Worm (Caenorhabditis elegans) whole organism, mixed stage, embryonic: ENCODE results near the gene cpt-4.

Source experiments
- elt-1 ChIP-seq: sonication (generic microtip); optimal IDR thresholded peaks from 2 replicates; lab custom pipeline; 2017; ENCODE audit warnings: missing genetic modification characterization, mild to moderate bottlenecking, missing compliant biosample characterization, antibody characterized with exemption, moderate library complexity, borderline replicate concordance; ENCODE audit not compliant: insufficient read depth
- elt-3 ChIP-seq: fragments of 150-350 bp; optimal IDR thresholded peaks from 2 replicates; lab custom pipeline; 2014; ENCODE audit warnings: missing biosample characterization, missing genetic modification characterization
- lin-32 ChIP-seq: fragments of 200-800 bp; sonication (Bioruptor generic); optimal IDR thresholded peaks from 2 replicates; lab custom pipeline; 2018; ENCODE audit warnings: mild to moderate bottlenecking, missing genetic modification characterization, missing compliant biosample characterization
- lsy-2 ChIP-seq: fragments of 150-350 bp; optimal IDR thresholded peaks from 2 replicates; lab custom pipeline; 2014; ENCODE audit warnings: missing biosample characterization, missing genetic modification characterization
- nhr-12 ChIP-seq: fragments of 150-350 bp; optimal IDR thresholded peaks from 2 replicates; lab custom pipeline; 2014; ENCODE audit warnings: missing biosample characterization, missing genetic modification characterization
- sem-2 ChIP-seq: fragments of 200-800 bp; sonication (Bioruptor generic); optimal IDR thresholded peaks from 2 replicates; lab custom pipeline; 2018; ENCODE audit warnings: mild to moderate bottlenecking, missing genetic modification characterization, missing compliant biosample characterization
- snpc-4 ChIP-seq: fragments of 150-350 bp; optimal IDR thresholded peaks from 2 replicates; lab custom pipeline; 2014; ENCODE audit warnings: missing biosample characterization, missing genetic modification characterization
- unc-62 ChIP-seq: fragments of 150-350 bp; optimal IDR thresholded peaks from 2 replicates; lab custom pipeline; 2014; ENCODE audit warnings: missing biosample characterization, missing genetic modification reagents, missing genetic modification characterization
- ztf-11 ChIP-seq: fragments of 150-350 bp; optimal IDR thresholded peaks from 2 replicates; lab custom pipeline; 2014; ENCODE audit warnings: missing biosample characterization, missing genetic modification characterization

DNA sequence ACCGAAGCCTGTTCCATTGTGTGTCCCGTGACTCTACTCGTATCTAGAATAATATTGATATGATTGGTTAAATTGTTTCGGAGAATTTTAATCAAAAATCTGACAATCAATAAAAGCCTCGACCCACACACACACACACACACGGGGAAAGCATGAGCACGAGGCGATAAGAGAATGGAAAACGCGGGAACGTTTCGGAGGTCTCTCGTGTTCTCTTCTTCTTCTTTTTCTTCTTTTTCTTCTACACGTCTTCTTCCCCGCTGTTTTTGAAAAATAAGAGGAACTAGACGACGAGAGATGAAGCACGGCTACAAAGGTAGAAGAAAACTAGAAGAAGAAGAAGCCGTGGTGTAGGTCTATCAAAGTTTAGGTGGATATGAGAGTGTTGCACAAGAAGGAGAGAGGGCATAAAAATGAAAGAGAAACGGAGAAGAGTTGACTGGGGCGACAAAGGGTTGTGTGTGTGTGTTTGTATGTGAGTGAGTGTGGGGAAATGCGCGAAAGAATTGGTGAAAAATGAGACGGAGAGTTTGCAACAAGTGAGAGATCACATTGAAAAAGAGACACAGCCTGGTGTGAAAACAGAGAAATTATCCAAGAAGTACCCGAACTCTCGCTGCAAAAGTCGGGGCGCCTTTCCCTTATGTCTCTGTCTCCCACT lies 37.4 kb upstream of the cpt-4 start, which contains the start of gene mlk-1:
- TF ChIP-seq snpc-4 (tag; lab: Kevin White, UChicago) (no peak), lsy-2 (tag; lab: Kevin White, UChicago) (no peak), sem-2 (GFP tag; lab: Kevin White, UChicago) (no peak), elt-1 (tag; lab: Kevin White, UChicago) (no peak), nhr-12 (tag; lab: Kevin White, UChicago) (no peak), elt-3 (no peak), ztf-11 (no peak), lin-32 (GFP tag; lab: Kevin White, UChicago) (no peak), unc-62 (GFP tag; lab: Kevin White, UChicago) (no peak)
